Worm (Caenorhabditis elegans): ENCODE data around the gene C28C12.11.

Gene C28C12.11

ce11 chrIV:8487183-8487582 is 13.3 kb downstream of the C28C12.11 start, which contains the start of gene srlf-3:
Gene srlf-3, plus strand, starts transcription at chrIV:8487483.
- TF ChIP-seq nhr-237 (tag; optimal IDR thresholded peaks at IDR 0.05) (no peak), unc-39 (tag; optimal IDR thresholded peaks at IDR 0.05) (no peak), nhr-76 (tag; optimal IDR thresholded peaks at IDR 0.05) (no peak)

- TF ChIP-seq cnd-1 (tag; optimal IDR thresholded peaks at IDR 0.05) (no peak), unc-62 (GFP tag; optimal IDR thresholded peaks at IDR 0.05) (no peak), snpc-4 (tag; optimal IDR thresholded peaks at IDR 0.05) (no peak), nhr-28 (tag; optimal IDR thresholded peaks at IDR 0.05) (no peak), sem-2 (GFP tag; optimal IDR thresholded peaks at IDR 0.05) (no peak), hlh-1 (tag; optimal IDR thresholded peaks at IDR 0.05) (no peak), unc-120 (tag; optimal IDR thresholded peaks at IDR 0.05; ENCODE audit: poor library complexity, severe bottlenecking) (no peak), blmp-1 (tag; optimal IDR thresholded peaks at IDR 0.05) (no peak), nhr-237 (tag; optimal IDR thresholded peaks at IDR 0.05) (no peak), lsy-2 (tag; optimal IDR thresholded peaks at IDR 0.05) (no peak), elt-1 (tag; optimal IDR thresholded peaks at IDR 0.05; ENCODE audit: borderline replicate concordance, insufficient read depth) (no peak), unc-39 (tag; optimal IDR thresholded peaks at IDR 0.05) (no peak), ces-1 (GFP tag; optimal IDR thresholded peaks at IDR 0.05) (no peak), nhr-2 (tag; optimal IDR thresholded peaks at IDR 0.05) (no peak), ztf-11 (tag; optimal IDR thresholded peaks at IDR 0.05) (no peak), mls-2 (tag; optimal IDR thresholded peaks at IDR 0.05) (no peak), pha-4 (tag; optimal IDR thresholded peaks at IDR 0.05) (no peak), tbx-8 (GFP tag; optimal IDR thresholded peaks at IDR 0.05) (no peak)
Measured at ce11 chrIV:8488043-8488442, 14.2 kb downstream of the C28C12.11 start.

- no peak for TF ChIP-seq zip-8 (tag; optimal IDR thresholded peaks at IDR 0.05)
- no peak for TF ChIP-seq unc-39 (tag; optimal IDR thresholded peaks at IDR 0.05)
- no peak for TF ChIP-seq unc-62 (GFP tag; optimal IDR thresholded peaks at IDR 0.05)
- TF ChIP-seq ceh-83 (GFP tag; optimal IDR thresholded peaks at IDR 0.05), result no peak
- TF ChIP-seq lsy-2 (tag; optimal IDR thresholded peaks at IDR 0.05), result no peak
- no peak for TF ChIP-seq elt-3 (tag; optimal IDR thresholded peaks at IDR 0.05)
- TF ChIP-seq nhr-28 (tag; optimal IDR thresholded peaks at IDR 0.05), result no peak
- TF ChIP-seq bed-3 (GFP tag; optimal IDR thresholded peaks at IDR 0.05), result no peak
- TF ChIP-seq tbx-8 (GFP tag; optimal IDR thresholded peaks at IDR 0.05), result no peak
- no peak for TF ChIP-seq M03D4.4 (tag; optimal IDR thresholded peaks at IDR 0.05)
Measured at ce11 chrIV:8489915-8490314, 16.1 kb downstream of the C28C12.11 start, which contains the start of gene srlf-2. Gene srlf-2, plus strand, starts transcription at chrIV:8490215.

- no peak for TF ChIP-seq pha-4 (tag; optimal IDR thresholded peaks at IDR 0.05)
- TF ChIP-seq nhr-76 (tag; optimal IDR thresholded peaks at IDR 0.05), result no peak
- TF ChIP-seq nhr-28 (tag; optimal IDR thresholded peaks at IDR 0.05), result no peak
- TF ChIP-seq ztf-11 (tag; optimal IDR thresholded peaks at IDR 0.05), result no peak
- no peak for TF ChIP-seq ham-2 (GFP tag; optimal IDR thresholded peaks at IDR 0.05)
- no peak for TF ChIP-seq sptf-1 (tag; optimal IDR thresholded peaks at IDR 0.05)
- no peak for TF ChIP-seq lsy-2 (tag; optimal IDR thresholded peaks at IDR 0.05)
- no peak for TF ChIP-seq elt-1 (tag; optimal IDR thresholded peaks at IDR 0.05; ENCODE audit: borderline replicate concordance, insufficient read depth)
- no peak for TF ChIP-seq ceh-39 (tag; optimal IDR thresholded peaks at IDR 0.05)
- no peak for TF ChIP-seq M03D4.4 (tag; optimal IDR thresholded peaks at IDR 0.05)
- no peak for TF ChIP-seq unc-62 (GFP tag; optimal IDR thresholded peaks at IDR 0.05)
- no peak for TF ChIP-seq mls-2 (tag; optimal IDR thresholded peaks at IDR 0.05)
- no peak for TF ChIP-seq blmp-1 (tag; optimal IDR thresholded peaks at IDR 0.05)
- TF ChIP-seq ceh-83 (GFP tag; optimal IDR thresholded peaks at IDR 0.05), result no peak
- no peak for TF ChIP-seq drap-1 (GFP tag; optimal IDR thresholded peaks at IDR 0.05)
Measured at ce11 chrIV:8492242-8492641, 18.4 kb downstream of the C28C12.11 start, which contains the start of gene sru-7. Gene sru-7, plus strand, starts transcription at chrIV:8492542.

- TF ChIP-seq lsy-2 (tag; optimal IDR thresholded peaks at IDR 0.05), result no peak
- TF ChIP-seq elt-3 (tag; optimal IDR thresholded peaks at IDR 0.05), result no peak
- no peak for TF ChIP-seq M03D4.4 (tag; optimal IDR thresholded peaks at IDR 0.05)
- TF ChIP-seq lin-32 (GFP tag; optimal IDR thresholded peaks at IDR 0.05), result no peak
- no peak for TF ChIP-seq cnd-1 (tag; optimal IDR thresholded peaks at IDR 0.05)
- no peak for TF ChIP-seq nhr-28 (tag; optimal IDR thresholded peaks at IDR 0.05)
- no peak for TF ChIP-seq mls-2 (tag; optimal IDR thresholded peaks at IDR 0.05)
- no peak for TF ChIP-seq unc-62 (GFP tag; optimal IDR thresholded peaks at IDR 0.05)
- TF ChIP-seq flh-1 (GFP tag; optimal IDR thresholded peaks at IDR 0.05), result no peak
- TF ChIP-seq nhr-12 (tag; optimal IDR thresholded peaks at IDR 0.05), result no peak
- no peak for TF ChIP-seq mep-1 (tag; optimal IDR thresholded peaks at IDR 0.05)
- no peak for TF ChIP-seq drap-1 (GFP tag; optimal IDR thresholded peaks at IDR 0.05)
- TF ChIP-seq ham-2 (GFP tag; optimal IDR thresholded peaks at IDR 0.05), result no peak
- no peak for TF ChIP-seq ces-1 (GFP tag; optimal IDR thresholded peaks at IDR 0.05)
- TF ChIP-seq ceh-43 (GFP tag; optimal IDR thresholded peaks at IDR 0.05), result no peak
- no peak for TF ChIP-seq tbx-8 (GFP tag; optimal IDR thresholded peaks at IDR 0.05)
Measured at ce11 chrIV:8496263-8496662, 22.4 kb downstream of the C28C12.11 start, which contains the start of gene C28C12.12. Gene C28C12.12, minus strand, starts transcription at chrIV:8496363.

Measured in whole organism, mixed stage, embryonic.